Worm (Caenorhabditis elegans): ENCODE data around the gene C37H5.13.

C37H5.13 gene

DNA sequence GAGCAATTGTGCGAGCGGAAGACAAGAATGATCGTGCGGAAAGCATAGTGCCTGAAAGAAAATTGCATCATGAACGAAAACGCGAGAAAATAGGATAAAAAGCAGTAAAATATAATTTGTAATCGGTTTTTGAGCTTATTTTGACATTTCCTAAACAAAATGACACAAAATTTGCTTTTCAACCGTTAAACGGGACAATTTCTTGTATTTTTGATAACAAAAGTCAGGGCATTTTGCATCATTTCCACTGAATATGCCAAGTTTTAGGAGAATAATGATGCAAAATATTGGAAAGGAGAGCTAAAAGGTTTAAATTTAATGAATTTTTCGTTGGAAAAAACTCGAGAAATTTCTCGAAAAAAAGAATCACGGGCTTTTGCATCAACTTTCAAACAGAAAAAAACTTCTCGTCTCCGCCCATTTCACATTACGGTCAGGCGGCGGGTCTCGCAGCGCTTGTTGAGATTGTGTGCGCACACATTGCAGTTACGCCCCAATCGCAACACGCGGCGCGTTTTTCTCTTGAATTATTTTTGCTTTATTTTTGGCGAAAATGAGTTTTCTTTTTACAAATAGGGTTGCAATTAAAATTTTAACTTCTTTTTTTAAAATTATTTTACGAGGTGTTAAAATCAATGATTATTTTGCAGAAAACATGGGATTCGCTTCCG, 35.9 kb downstream of the C37H5.13 start, which contains the start of the genes hsp-6 and C37H5.5 (continued):
- 0 out of 2 replicates have a peak, but pooled peaks have one; percentile 63 for TF ChIP-seq C17E4.6 (GFP tag; IDR thresholded peaks at IDR 0.05)
- TF ChIP-seq lir-1 (GFP tag; conservative IDR thresholded peaks at IDR 0.05): peak; percentile 78
- peak; percentile 81 for TF ChIP-seq nfyb-1 (GFP tag; IDR thresholded peaks at IDR 0.05)
- TF ChIP-seq B0035.1 (tag; optimal IDR thresholded peaks at IDR 0.05): no peak
- peak; percentile 85 for TF ChIP-seq pbrm-1 (GFP tag; IDR thresholded peaks at IDR 0.05)
- peak; percentile 52 for TF ChIP-seq xnd-1 (tag; optimal IDR thresholded peaks at IDR 0.05)
- TF ChIP-seq athp-1 (tag; optimal IDR thresholded peaks at IDR 0.05): peak; percentile 73
- TF ChIP-seq aptf-3 (GFP tag; IDR thresholded peaks at IDR 0.05): no peak
- peak; percentile 47 for TF ChIP-seq ztf-18 (tag; optimal IDR thresholded peaks at IDR 0.05)
- no peak for TF ChIP-seq attf-6 (GFP tag; IDR thresholded peaks at IDR 0.05)
- no peak for TF ChIP-seq B0261.1 (tag; optimal IDR thresholded peaks at IDR 0.05)
- peak; percentile 46; the same call in 1 of the 2 replicates for TF ChIP-seq cebp-1 (GFP tag; IDR thresholded peaks at IDR 0.05)
- TF ChIP-seq cebp-1 (tag; optimal IDR thresholded peaks at IDR 0.05): peak; percentile 82
- TF ChIP-seq let-607 (tag; optimal IDR thresholded peaks at IDR 0.05): peak in 1 of 2 experiments; percentile 32
- no peak for TF ChIP-seq chd-7 (tag; optimal IDR thresholded peaks at IDR 0.05)
- peak; percentile 82 for TF ChIP-seq Y53G8AR.9 (GFP tag; conservative IDR thresholded peaks at IDR 0.05)
- TF ChIP-seq ceh-100 (GFP tag; IDR thresholded peaks at IDR 0.05): peak; percentile 79
- TF ChIP-seq snpc-1.1 (tag; optimal IDR thresholded peaks at IDR 0.05; ENCODE audit: insufficient read depth): peak; percentile 45
- peak; percentile 90 for TF ChIP-seq F23B12.7 (tag; optimal IDR thresholded peaks at IDR 0.05; ENCODE audit: insufficient read depth)
- TF ChIP-seq ceh-91 (GFP tag; IDR thresholded peaks at IDR 0.05): peak; percentile 59; the same call in 1 of the 2 replicates
- peak; percentile 80 for TF ChIP-seq lin-54 (GFP tag; optimal IDR thresholded peaks at IDR 0.05)
- peak in 1 of 3 experiments; percentile 42 for TF ChIP-seq lin-35 (GFP tag; optimal IDR thresholded peaks at IDR 0.05)
- TF ChIP-seq lin-40 (tag; optimal IDR thresholded peaks at IDR 0.05): peak; percentile 69
- TF ChIP-seq C06A6.2 (GFP tag; conservative IDR thresholded peaks at IDR 0.05): peak; percentile 68; the same call in 1 of the 2 replicates

DNA sequence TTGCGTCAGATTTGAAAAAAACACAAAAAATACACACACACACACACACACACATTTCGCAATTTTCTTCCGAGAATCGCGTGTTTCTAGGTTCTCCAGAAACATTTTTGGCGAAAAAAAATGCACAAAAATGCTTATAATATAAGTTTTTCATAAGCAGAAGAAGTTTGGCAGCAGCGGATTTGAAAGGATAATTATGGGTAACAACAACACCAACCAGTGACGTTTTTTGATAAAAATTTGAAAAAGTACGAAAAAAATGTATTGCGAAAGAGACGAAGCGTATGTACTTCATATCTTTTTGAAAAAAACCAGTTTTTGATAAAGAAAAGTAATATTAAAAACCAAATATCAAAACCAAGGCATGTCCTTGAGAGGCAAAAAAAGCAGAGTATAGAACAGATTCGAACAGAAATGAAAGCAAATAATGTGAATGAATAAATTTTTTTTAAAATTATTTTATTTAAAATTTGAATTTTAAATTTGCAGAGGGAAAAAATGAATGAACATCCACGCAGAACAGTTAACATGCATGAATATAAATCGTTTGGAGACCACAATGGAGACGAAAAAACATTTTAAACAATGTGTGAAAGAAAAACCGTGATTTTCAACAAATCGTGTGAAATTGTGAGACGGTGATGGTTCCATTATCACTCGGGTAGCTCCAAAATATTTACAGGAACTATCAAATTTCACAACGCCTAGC, 38.9 kb downstream of the C37H5.13 start:
- TF ChIP-seq ekl-4 (GFP tag; IDR thresholded peaks at IDR 0.05): peak; percentile 7; the same call in 1 of the 2 replicates
- TF ChIP-seq mes-4 (tag; optimal IDR thresholded peaks at IDR 0.05): no peak
- TF ChIP-seq zfh-2 (GFP tag; conservative IDR thresholded peaks at IDR 0.05): no peak
- TF ChIP-seq ceh-27 (GFP tag; optimal IDR thresholded peaks at IDR 0.05): no peak
- TF ChIP-seq athp-1 (tag; optimal IDR thresholded peaks at IDR 0.05): peak; percentile 91
- peak; percentile 46 for TF ChIP-seq C06A6.2 (GFP tag; conservative IDR thresholded peaks at IDR 0.05)
- no peak for TF ChIP-seq nfya-1 (tag; optimal IDR thresholded peaks at IDR 0.05; ENCODE audit: borderline replicate concordance, insufficient read depth)
- no peak for TF ChIP-seq let-526 (GFP tag; IDR thresholded peaks at IDR 0.05)
- no peak for TF ChIP-seq bed-1 (GFP tag; IDR thresholded peaks at IDR 0.05)
- TF ChIP-seq bed-2 (GFP tag; IDR thresholded peaks at IDR 0.05): no peak
- TF ChIP-seq ztf-6 (GFP tag; IDR thresholded peaks at IDR 0.05): no peak
- no peak for TF ChIP-seq ceh-91 (GFP tag; IDR thresholded peaks at IDR 0.05)
- peak; percentile 62 for TF ChIP-seq hrde-1 (tag; optimal IDR thresholded peaks at IDR 0.05; ENCODE audit: borderline replicate concordance)
- no peak for TF ChIP-seq lir-1 (GFP tag; conservative IDR thresholded peaks at IDR 0.05)
- peak; percentile 48; the same call in 1 of the 2 replicates for TF ChIP-seq hsf-1 (GFP tag; IDR thresholded peaks at IDR 0.05)
- TF ChIP-seq nhr-179 (tag; optimal IDR thresholded peaks at IDR 0.05): no peak
- TF ChIP-seq F52B5.7 (tag; optimal IDR thresholded peaks at IDR 0.05): peak; percentile 74
- TF ChIP-seq ZK185.1 (tag; optimal IDR thresholded peaks at IDR 0.05; ENCODE audit: poor library complexity, severe bottlenecking): peak; percentile 68
- TF ChIP-seq K11D2.4 (GFP tag; IDR thresholded peaks at IDR 0.05): 0 out of 2 replicates have a peak, but pooled peaks have one; percentile 31
- peak; percentile 25 for TF ChIP-seq attf-5 (GFP tag; optimal IDR thresholded peaks at IDR 0.05)
- TF ChIP-seq lsl-1 (GFP tag; optimal IDR thresholded peaks at IDR 0.05): peak; percentile 1
- no peak for TF ChIP-seq egrh-3 (GFP tag; IDR thresholded peaks at IDR 0.05)
- no peak for TF ChIP-seq B0035.1 (tag; optimal IDR thresholded peaks at IDR 0.05)
- no peak for TF ChIP-seq hlh-12 (tag; optimal IDR thresholded peaks at IDR 0.05)

Measured in whole organism, young adult.